Fruit fly (Drosophila melanogaster): ENCODE results near the gene Nhe1.

DNA sequence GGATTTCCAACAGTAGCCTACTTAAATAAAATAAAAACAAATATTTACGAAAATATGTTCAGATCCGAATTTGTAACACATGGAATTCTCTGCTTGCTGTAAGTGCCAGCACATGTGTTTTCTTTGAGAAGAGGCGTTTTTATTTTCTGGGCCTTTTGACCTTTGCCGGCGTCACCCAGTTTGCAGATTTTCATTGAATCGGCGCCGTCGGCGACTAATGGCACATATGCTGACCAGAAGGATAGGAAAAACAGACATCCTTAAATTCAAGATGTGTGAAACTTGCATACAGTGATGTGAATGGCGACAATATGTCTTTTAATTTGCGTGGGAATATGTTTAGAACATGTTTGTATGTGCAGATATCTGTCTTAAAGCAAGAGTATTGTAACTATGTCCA lies 16.5 kb downstream of the Nhe1 start:
- TF ChIP-seq pan (optimal IDR thresholded peaks at IDR 0.05) (no peak), usp (GFP tag; optimal IDR thresholded peaks at IDR 0.05) (no peak), Abd-B (GFP tag; optimal IDR thresholded peaks at IDR 0.05) (no peak), jim (GFP tag; optimal IDR thresholded peaks at IDR 0.05) (no peak), foxo (GFP tag; optimal IDR thresholded peaks at IDR 0.05) (no peak), psq (GFP tag; optimal IDR thresholded peaks at IDR 0.05) (no peak), Hr78 (GFP tag; optimal IDR thresholded peaks at IDR 0.05) (no peak), Hr83 (GFP tag; optimal IDR thresholded peaks at IDR 0.05; ENCODE audit: poor library complexity, severe bottlenecking) (no peak), sage (GFP tag; optimal IDR thresholded peaks at IDR 0.05) (no peak), br (GFP tag; optimal IDR thresholded peaks at IDR 0.05) (no peak)
